Fruit fly (Drosophila melanogaster): Measurements from ENCODE around the gene Tet.

Tet gene

DNA sequence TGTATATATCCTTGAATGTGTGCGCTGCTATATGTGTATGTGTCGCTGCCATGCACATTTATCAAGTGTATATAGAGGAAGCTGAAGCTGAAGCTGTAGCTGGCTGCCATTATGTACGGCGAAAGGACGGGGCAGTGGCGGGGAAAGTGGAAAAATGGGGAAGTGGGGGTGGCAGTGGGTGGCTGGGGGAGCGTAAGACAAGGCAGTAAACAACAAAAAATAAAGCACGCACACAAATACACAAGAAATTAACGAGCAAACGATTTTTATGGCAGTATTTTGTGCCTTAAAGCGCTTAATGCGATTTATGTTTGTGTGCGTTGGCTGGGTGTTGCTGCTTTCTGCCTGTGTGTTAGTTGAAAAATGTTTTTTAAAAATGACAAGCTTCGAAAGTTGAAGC, 33.3 kb downstream of the Tet start:
- no peak for TF ChIP-seq Dfd (GFP tag; optimal IDR thresholded peaks at IDR 0.05)
- no peak for TF ChIP-seq br (GFP tag; optimal IDR thresholded peaks at IDR 0.05)
- no peak for TF ChIP-seq ey (GFP tag; optimal IDR thresholded peaks at IDR 0.05)
- no peak for TF ChIP-seq CG32264 (GFP tag; optimal IDR thresholded peaks at IDR 0.05)
- no peak for TF ChIP-seq HLH106 (tag; optimal IDR thresholded peaks at IDR 0.05)
- TF ChIP-seq GATAd (GFP tag; optimal IDR thresholded peaks at IDR 0.05) = no peak
- TF ChIP-seq dl (GFP tag; optimal IDR thresholded peaks at IDR 0.05; ENCODE audit: insufficient read depth in 1 of 2, partially characterized antibody in 2 of 2) = no peak
- no peak for TF ChIP-seq h (GFP tag; optimal IDR thresholded peaks at IDR 0.05)
- no peak for TF ChIP-seq psq (GFP tag; optimal IDR thresholded peaks at IDR 0.05)
- no peak for TF ChIP-seq Mio (GFP tag; optimal IDR thresholded peaks at IDR 0.05)
- TF ChIP-seq N (GFP tag; optimal IDR thresholded peaks at IDR 0.05) = no peak
- no peak for TF ChIP-seq OdsH (GFP tag; optimal IDR thresholded peaks at IDR 0.05)
- no peak for TF ChIP-seq CrebA (GFP tag; optimal IDR thresholded peaks at IDR 0.05; ENCODE audit: borderline replicate concordance)
- TF ChIP-seq tai (GFP tag; optimal IDR thresholded peaks at IDR 0.05) = no peak
- no peak for TF ChIP-seq fru (GFP tag; optimal IDR thresholded peaks at IDR 0.05)
- no peak for TF ChIP-seq Vsx2 (GFP tag; optimal IDR thresholded peaks at IDR 0.05; ENCODE audit: partially characterized antibody)
- TF ChIP-seq usp (GFP tag; optimal IDR thresholded peaks at IDR 0.05) = no peak
- TF ChIP-seq pan (optimal IDR thresholded peaks at IDR 0.05) = no peak
- no peak for TF ChIP-seq CG9705 (GFP tag; optimal IDR thresholded peaks at IDR 0.05)
- TF ChIP-seq Sp1 (GFP tag; optimal IDR thresholded peaks at IDR 0.05) = no peak

DNA sequence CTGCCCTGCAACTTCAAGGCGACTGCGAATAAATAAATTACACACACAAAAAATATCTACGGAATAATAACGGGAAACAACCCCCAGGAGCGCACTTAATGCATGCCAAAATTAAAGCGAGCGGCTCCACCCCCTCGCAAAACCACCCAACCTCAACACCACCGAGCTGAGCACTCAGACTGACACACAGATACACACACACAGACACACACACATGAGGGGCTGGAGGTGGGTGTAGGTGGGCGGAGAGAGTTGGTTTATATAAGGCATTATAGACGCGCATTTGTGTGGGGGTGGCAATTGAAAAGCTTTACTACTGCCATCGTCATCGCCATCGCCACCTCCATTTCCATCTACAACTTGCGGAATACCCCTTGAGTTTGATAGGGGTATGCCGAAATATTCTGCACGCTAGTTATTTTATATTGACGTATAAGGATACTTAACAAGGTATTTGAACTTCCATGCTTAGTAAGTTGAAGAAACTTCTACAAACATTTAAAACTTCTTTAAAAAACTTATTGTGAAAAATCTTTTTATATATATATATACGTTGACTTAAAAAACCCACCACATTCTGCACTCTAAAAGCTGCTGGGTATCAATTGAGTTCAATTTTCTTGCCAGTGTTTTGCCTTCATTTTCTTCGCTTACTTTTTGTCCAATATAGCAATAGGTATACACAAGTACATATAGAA, 33.9 kb downstream of the Tet start:
- TF ChIP-seq usp (GFP tag; optimal IDR thresholded peaks at IDR 0.05) = no peak
- TF ChIP-seq rgr (GFP tag; optimal IDR thresholded peaks at IDR 0.05) = peak; percentile 17
- no peak for TF ChIP-seq tai (GFP tag; optimal IDR thresholded peaks at IDR 0.05)
- peak in 1 of 2 experiments; percentile 12 for TF ChIP-seq foxo (GFP tag; optimal IDR thresholded peaks at IDR 0.05)
- TF ChIP-seq woc (GFP tag; optimal IDR thresholded peaks at IDR 0.05) = peak; percentile 25
- no peak for TF ChIP-seq CrebA (GFP tag; optimal IDR thresholded peaks at IDR 0.05; ENCODE audit: borderline replicate concordance)
- TF ChIP-seq h (GFP tag; optimal IDR thresholded peaks at IDR 0.05) = peak; percentile 37
- peak; percentile 14 for TF ChIP-seq OdsH (GFP tag; optimal IDR thresholded peaks at IDR 0.05)
- no peak for TF ChIP-seq sv (GFP tag; optimal IDR thresholded peaks at IDR 0.05)
- no peak for TF ChIP-seq Rel (GFP tag; optimal IDR thresholded peaks at IDR 0.05)
- no peak for TF ChIP-seq Rel (tag; optimal IDR thresholded peaks at IDR 0.05)
- TF ChIP-seq HLH106 (tag; optimal IDR thresholded peaks at IDR 0.05) = peak; percentile 50
- TF ChIP-seq fru (GFP tag; optimal IDR thresholded peaks at IDR 0.05) = peak; percentile 25
- TF ChIP-seq Myc (optimal IDR thresholded peaks at IDR 0.05) = no peak
- peak; percentile 10 for TF ChIP-seq psq (GFP tag; optimal IDR thresholded peaks at IDR 0.05)
- no peak for TF ChIP-seq ey (GFP tag; optimal IDR thresholded peaks at IDR 0.05)
- peak; percentile 39 for TF ChIP-seq Sp1 (GFP tag; optimal IDR thresholded peaks at IDR 0.05)

dm6 chr3L:2844468-2844867, 34.5 kb downstream of the Tet start:
- TF ChIP-seq br (GFP tag; optimal IDR thresholded peaks at IDR 0.05) (no peak), foxo (GFP tag; optimal IDR thresholded peaks at IDR 0.05) (no peak), tai (GFP tag; optimal IDR thresholded peaks at IDR 0.05) (no peak), dl (GFP tag; optimal IDR thresholded peaks at IDR 0.05; ENCODE audit: insufficient read depth in 1 of 2, partially characterized antibody in 2 of 2) (no peak), psq (GFP tag; optimal IDR thresholded peaks at IDR 0.05) (no peak), sage (GFP tag; optimal IDR thresholded peaks at IDR 0.05) (no peak), Abd-B (GFP tag; optimal IDR thresholded peaks at IDR 0.05) (no peak), jim (GFP tag; optimal IDR thresholded peaks at IDR 0.05) (no peak)

dm6 chr3L:2838191-2838803, 40.7 kb downstream of the Tet start:
- no peak for TF ChIP-seq dsf (GFP tag; optimal IDR thresholded peaks at IDR 0.05; ENCODE audit: borderline replicate concordance)
- TF ChIP-seq Dif (GFP tag; optimal IDR thresholded peaks at IDR 0.05; ENCODE audit: partially characterized antibody) = no peak
- no peak for TF ChIP-seq CrebA (GFP tag; optimal IDR thresholded peaks at IDR 0.05; ENCODE audit: borderline replicate concordance)
- no peak for TF ChIP-seq pan (optimal IDR thresholded peaks at IDR 0.05)
- TF ChIP-seq Abd-B (GFP tag; optimal IDR thresholded peaks at IDR 0.05) = no peak
- peak; percentile 61 for TF ChIP-seq psq (GFP tag; optimal IDR thresholded peaks at IDR 0.05)
- peak; percentile 47 for TF ChIP-seq Sp1 (GFP tag; optimal IDR thresholded peaks at IDR 0.05)
- TF ChIP-seq dl (GFP tag; optimal IDR thresholded peaks at IDR 0.05; ENCODE audit: insufficient read depth in 1 of 2, partially characterized antibody in 2 of 2) = no peak
- TF ChIP-seq rgr (GFP tag; optimal IDR thresholded peaks at IDR 0.05) = peak; percentile 45
- no peak for TF ChIP-seq lola (GFP tag; optimal IDR thresholded peaks at IDR 0.05)
- TF ChIP-seq ey (GFP tag; optimal IDR thresholded peaks at IDR 0.05) = peak; percentile 38
- no peak for TF ChIP-seq Rel (GFP tag; optimal IDR thresholded peaks at IDR 0.05)
- peak; percentile 67 for TF ChIP-seq Rel (tag; optimal IDR thresholded peaks at IDR 0.05)
- TF ChIP-seq CG32264 (GFP tag; optimal IDR thresholded peaks at IDR 0.05) = no peak
- no peak for TF ChIP-seq br (GFP tag; optimal IDR thresholded peaks at IDR 0.05)
- TF ChIP-seq sage (GFP tag; optimal IDR thresholded peaks at IDR 0.05) = peak; percentile 22
- no peak for TF ChIP-seq GATAd (GFP tag; optimal IDR thresholded peaks at IDR 0.05)
- TF ChIP-seq foxo (GFP tag; optimal IDR thresholded peaks at IDR 0.05) = peak in 1 of 2 experiments; percentile 70
- no peak for TF ChIP-seq woc (GFP tag; optimal IDR thresholded peaks at IDR 0.05)
- TF ChIP-seq N (GFP tag; optimal IDR thresholded peaks at IDR 0.05) = no peak
- peak; percentile 71 for TF ChIP-seq fru (GFP tag; optimal IDR thresholded peaks at IDR 0.05)
- no peak for TF ChIP-seq Dfd (GFP tag; optimal IDR thresholded peaks at IDR 0.05)
- TF ChIP-seq usp (GFP tag; optimal IDR thresholded peaks at IDR 0.05) = no peak
- no peak for TF ChIP-seq jim (GFP tag; optimal IDR thresholded peaks at IDR 0.05)
- no peak for TF ChIP-seq CG9705 (GFP tag; optimal IDR thresholded peaks at IDR 0.05)
- peak; percentile 52 for TF ChIP-seq dmrt93B (GFP tag; optimal IDR thresholded peaks at IDR 0.05)
- TF ChIP-seq Jra (GFP tag; optimal IDR thresholded peaks at IDR 0.05) = no peak
- TF ChIP-seq brk (GFP tag; optimal IDR thresholded peaks at IDR 0.05) = no peak
- peak; percentile 68 for TF ChIP-seq HLH106 (tag; optimal IDR thresholded peaks at IDR 0.05)
- TF ChIP-seq OdsH (GFP tag; optimal IDR thresholded peaks at IDR 0.05) = peak; percentile 61
- no peak for TF ChIP-seq Vsx2 (GFP tag; optimal IDR thresholded peaks at IDR 0.05; ENCODE audit: partially characterized antibody)
- no peak for TF ChIP-seq tai (GFP tag; optimal IDR thresholded peaks at IDR 0.05)
- no peak for TF ChIP-seq Mio (GFP tag; optimal IDR thresholded peaks at IDR 0.05)
- TF ChIP-seq sv (GFP tag; optimal IDR thresholded peaks at IDR 0.05) = no peak

All from whole organism, wandering third instar larva.